Worm (Caenorhabditis elegans) whole organism, dauer: ENCODE data around the gene daf-9.

Source experiments
- unc-62 ChIP-seq: sonication (generic microtip); optimal IDR thresholded peaks from 2 replicates; lab custom pipeline; 2017; ENCODE audit warnings: missing biosample characterization, missing genetic modification reagents, missing genetic modification characterization

The daf-9 gene

DNA sequence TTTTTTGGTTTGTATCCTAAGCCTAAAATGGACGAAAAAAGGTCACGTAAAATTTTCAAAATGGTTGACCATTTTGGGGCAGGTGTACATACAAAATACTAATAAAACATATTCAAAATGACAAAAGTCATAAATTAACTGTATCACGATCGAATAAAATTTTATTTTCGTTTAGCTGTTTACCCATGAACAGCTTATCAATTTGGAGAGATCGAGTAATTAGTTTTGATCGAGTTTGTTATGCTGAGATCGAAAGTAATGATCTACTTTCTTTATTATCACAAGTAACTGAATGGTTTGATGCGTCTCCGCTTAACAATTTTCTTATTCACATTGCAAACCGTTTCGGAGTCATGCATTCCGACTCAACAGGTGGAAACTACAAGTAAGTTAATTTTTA, 8.9 kb upstream of the daf-9 start, which contains the start of gene T13C5.10:
Gene T13C5.10, plus strand, starts transcription at position 301 of the 400 bp plus-strand sequence.
- no peak for TF ChIP-seq unc-62 (GFP tag; lab: Kevin White, UChicago)

DNA sequence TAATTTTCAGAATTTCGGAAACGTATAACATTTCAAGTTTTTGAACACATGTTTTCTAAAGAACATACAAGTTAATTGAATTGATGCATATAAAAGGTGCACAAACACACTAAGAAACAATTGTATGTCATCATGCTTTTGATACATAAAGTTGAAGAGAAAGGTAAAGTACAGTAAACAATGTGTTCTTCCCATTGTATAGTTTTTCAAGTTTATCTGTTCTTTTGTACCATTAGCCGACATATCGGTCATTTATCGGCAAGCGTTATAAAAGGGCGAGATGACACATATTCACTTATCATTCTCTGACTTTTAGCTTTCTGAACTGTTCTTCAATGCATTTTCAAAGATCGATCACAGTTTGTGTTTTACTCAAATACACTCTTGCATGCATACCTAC, 6.8 kb upstream of the daf-9 start, which contains the start of gene T13C5.9:
Gene T13C5.9, plus strand, starts transcription at position 301 of the 400 bp plus-strand sequence.
- TF ChIP-seq unc-62 (GFP tag; lab: Kevin White, UChicago): no peak

DNA sequence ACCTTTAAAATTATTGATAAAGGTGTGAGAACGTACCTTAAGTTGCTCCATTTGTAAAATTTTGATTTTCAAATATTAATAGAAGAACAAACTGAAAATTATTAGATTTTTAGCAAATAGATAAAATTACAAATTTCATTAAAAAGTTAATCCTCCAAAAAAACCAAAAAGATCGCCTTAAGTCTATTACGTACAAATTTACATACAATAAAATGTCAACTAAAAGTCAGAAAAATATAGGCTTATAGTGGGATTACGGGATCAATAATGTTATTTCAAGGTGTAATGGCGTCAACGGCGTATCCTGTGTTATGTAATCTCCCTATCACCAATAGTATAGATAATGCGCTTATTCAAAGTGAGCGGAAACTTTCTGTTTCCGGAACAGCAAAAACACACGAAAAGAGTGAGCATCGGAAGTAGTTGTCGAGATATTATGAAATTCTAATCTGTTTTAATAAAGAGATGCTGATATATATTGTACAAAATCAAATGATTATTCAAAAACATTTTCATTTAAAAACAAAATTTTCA, 2.5 kb upstream of the daf-9 start, which contains the start of gene ceh-54:
Gene ceh-54, minus strand, starts transcription at position 51 of the 534 bp plus-strand sequence.
- no peak for TF ChIP-seq unc-62 (GFP tag; lab: Kevin White, UChicago)

DNA sequence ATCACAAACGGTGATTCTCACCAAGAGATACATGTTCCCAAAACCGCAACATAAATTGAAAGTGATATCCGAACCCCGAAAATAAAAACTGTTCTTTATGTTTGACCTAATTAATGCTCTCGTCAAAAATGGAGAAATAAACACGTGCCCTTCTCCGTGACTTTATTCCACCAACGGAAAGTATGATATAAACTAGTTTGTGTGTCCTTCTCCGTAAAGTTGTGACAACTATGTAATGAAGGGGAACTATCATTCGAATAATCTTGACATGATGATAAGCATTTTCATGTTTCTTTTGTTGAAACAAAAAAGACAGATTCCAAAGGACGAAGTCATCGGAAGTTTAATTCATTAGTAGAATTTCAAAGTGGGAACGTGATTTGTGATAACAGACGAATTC, 4.8 kb downstream of the daf-9 start:
- TF ChIP-seq unc-62 (GFP tag; lab: Kevin White, UChicago): no peak

DNA sequence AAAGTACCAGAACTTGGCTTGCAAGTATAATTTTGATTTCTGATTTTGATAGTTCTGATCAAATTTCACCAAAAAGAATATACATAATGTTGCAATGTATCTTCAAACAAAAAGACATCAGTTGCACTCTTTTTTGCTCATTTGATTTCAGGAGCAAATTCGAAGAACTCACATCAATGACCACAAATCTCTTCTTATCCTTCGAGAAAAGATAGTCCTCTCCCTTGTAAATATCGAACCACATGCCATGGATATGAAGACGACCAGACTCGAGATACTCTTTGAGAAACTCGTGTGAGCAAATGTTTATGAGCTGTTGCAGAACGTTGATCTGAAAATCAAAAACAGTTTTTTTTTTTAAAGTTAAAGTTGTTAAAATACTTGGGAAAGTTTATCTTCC, 6.1 kb downstream of the daf-9 start:
- no peak for TF ChIP-seq unc-62 (GFP tag; lab: Kevin White, UChicago)

DNA sequence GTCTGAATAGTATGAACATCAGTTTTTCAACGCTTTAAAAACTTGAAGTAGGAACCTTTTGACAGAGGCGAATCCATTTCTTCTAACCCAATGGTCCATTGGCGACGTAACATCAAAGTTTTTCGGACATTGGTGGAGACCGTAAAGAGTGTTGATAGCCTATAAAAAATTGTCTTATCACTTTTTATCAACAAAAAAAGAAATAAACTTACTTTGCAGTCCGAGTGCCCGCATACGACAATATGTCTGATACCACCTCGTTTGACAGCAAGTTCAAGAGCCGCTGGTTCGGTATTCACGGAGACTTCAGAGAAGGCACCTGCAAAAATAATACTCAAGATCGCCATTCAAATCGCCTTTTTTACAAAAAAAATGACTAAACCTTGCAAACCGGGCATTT, 6.6 kb downstream of the daf-9 start:
- TF ChIP-seq unc-62 (GFP tag; lab: Kevin White, UChicago): no peak

DNA sequence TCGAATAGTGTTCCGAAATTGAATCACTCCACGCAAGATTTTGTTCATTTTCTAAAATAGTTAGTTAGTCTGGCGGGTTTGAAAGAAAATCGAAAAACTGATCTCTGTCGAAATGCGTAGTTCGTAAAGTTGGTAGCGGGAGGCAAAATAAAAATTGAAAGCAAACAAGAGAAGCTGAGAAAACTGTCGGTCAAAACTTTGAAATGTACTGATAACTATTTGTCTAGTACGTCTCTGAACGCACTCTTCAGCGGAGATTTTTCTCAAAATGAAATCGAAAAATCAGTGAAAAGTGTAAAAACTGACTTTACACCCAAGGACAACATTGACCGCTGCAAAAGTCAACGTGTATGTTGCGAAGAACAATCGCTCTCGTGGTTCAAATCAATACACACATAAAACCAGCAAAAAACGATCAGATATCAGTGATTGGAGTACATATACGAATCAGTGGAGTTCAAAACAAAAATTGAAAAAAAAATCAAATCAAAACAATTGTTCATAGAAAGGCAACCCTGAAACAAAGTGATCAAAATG, 8.0 kb downstream of the daf-9 start, which contains the start of gene bca-1:
Gene bca-1, minus strand, starts transcription at position 51 of the 537 bp plus-strand sequence.
- no peak for TF ChIP-seq unc-62 (GFP tag; lab: Kevin White, UChicago)

DNA sequence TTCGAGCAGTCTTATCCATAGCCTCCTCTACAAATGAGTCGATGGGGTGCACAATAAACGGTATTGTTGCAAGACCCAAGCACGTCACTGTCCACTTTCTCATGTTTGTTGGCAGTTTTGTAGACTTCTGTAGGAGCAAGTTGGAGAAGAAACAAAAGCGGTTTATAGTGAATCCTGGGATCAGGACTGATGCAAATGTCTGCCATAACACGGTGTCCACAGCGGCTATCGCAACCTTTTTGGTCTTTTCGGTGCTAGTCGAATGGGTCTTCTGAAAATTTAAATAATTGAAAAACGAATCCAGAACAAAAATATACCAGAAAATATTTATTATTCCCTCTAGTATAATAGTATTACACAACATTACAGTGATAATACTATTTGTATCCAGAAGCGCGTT, 8.6 kb downstream of the daf-9 start:
- no peak for TF ChIP-seq unc-62 (GFP tag; lab: Kevin White, UChicago)

DNA sequence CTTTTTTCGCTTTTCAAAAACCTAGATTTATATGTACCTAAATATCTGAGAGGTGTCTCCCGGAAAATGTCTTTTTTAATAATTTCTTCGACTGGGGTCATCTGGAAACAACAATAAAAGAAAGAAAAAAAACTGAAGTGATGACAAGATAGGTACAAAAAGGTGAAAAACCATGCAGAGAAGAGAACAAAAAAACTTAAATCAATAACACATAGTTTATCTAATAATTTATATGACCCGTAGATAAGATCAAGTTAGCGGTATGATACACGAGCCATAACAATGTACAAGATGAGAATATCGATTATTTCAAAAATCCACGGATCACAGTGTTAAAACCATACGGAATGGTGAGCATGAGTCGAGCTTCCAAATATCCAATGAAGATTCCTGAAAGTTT, 9.6 kb downstream of the daf-9 start, which contains the start of gene mtp-18:
Gene mtp-18, minus strand, starts transcription at position 101 of the 400 bp plus-strand sequence.
- TF ChIP-seq unc-62 (GFP tag; lab: Kevin White, UChicago): no peak

DNA sequence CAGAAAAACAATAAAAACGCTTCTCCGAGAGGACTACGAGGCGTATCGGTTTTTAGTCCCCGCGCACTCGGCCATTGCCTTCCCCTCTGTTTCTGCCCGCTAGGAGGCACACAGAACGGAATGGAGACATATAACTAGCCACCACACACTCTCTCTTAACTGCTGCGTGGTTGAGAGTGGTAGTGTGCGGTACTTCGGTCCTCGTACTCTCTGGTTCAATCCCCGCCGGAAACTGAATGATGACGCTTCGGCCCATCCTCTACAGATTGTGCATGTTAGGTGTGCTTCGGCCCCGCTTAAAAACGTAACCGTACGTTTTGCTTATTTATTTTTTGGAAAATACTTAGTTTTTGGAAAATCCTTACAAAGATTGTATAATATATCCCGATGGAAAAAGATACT, 11.0 kb downstream of the daf-9 start, which contains the start of gene T13C5.6:
Gene T13C5.6, minus strand, starts transcription at position 1 of the 402 bp plus-strand sequence.
- TF ChIP-seq unc-62 (GFP tag; lab: Kevin White, UChicago): no peak

DNA sequence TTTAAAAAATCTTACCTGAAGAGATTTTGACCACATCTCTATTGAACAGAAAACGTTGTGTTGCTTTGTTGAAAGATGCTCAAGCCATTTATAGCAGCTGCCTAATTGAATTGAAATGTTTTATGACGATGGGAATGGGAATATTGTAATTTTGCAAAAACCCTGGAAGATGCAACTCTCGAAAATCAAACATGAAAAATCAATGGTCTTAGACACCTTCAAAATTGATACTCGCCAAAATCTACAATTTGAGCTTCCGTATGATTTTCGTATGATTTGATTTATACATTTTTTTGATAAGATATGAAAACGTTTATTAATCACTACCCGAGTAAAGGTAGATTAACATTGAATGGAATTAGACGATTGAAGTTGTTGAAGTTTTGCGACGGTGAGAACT, 11.7 kb downstream of the daf-9 start, which contains the start of gene C14F11.7:
Gene C14F11.7, minus strand, starts transcription at position 101 of the 400 bp plus-strand sequence.
- TF ChIP-seq unc-62 (GFP tag; lab: Kevin White, UChicago): no peak

DNA sequence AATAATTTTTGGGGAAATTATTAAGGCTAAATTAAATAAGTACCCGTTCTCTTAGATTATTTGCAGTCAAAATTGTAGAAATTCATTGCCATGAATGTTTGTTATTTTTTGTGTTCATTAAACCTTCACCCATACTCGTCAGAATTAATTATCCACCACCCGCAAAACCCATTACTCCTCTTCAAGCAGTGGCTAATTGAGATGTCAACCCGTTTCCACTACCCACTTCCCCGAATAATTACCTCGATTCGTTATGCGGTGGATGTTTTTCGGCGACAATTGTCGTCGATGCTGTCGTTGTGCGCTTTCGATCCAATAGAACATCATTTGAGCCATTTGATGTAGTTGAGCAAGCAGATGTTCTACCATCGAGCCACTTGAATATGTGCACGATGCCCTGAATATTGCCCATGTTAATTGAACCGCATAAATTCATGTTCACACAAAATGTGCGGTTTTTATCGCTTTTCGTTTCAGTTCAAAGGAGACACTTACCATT, 14.6 kb downstream of the daf-9 start:
- TF ChIP-seq unc-62 (GFP tag; lab: Kevin White, UChicago): no peak

DNA sequence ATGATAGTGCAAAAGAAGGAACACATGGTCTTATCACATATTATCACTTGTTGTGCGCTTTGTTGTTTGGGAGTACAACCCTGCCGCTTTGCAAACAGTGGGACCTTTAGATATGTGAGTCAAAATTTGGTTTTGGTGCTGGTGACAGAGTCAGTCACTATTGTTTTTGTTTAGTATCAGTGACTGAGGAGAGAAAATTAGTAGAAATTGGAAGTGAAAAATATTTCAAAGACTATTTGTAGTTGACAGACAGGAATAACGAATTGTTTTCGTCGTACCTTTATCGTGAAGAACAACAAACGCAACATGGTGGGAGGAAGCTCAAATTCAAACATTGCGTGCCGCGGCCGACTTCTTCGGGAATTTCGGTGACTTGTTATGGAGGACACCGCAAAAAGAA, 19.8 kb downstream of the daf-9 start, which contains the start of gene lrch-1:
Gene lrch-1, minus strand, starts transcription at position 101 of the 400 bp plus-strand sequence.
- TF ChIP-seq unc-62 (GFP tag; lab: Kevin White, UChicago): no peak

DNA sequence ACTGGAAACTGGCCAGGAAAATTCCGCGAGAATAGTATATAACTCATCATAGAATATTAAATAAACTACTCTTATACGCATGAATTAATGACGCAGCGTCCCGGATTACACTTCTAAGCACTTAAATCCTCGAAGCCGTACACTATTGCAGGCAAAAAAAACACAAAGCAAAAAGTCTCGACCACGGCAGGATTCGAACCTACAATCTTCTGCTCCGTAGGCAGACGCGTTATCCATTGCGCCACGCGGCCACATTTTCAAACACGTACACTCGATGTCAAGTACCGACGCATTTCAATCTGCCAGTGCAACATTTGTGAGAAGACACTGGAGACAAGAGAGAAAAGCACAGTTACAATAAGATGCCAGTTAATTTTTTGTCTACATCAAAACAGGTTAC, 23.2 kb downstream of the daf-9 start:
- TF ChIP-seq unc-62 (GFP tag; lab: Kevin White, UChicago): no peak

DNA sequence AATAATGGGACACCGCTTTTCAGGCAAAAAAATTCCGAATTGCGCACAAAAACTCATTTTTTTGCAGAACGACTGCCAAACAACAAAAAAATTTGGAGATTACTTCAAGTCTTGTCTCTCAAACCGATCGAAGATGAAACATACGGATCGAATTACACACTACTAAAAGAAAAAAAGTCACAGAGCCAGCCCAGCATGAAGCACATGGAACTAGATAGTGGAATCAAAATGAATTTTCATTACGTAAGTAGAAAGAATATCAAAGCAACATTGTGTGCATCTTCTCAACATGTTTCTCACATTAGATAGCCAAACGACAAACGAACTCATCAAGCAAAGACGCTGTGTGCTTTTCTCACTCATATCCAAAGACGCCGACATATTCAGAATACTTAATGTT, 24.4 kb downstream of the daf-9 start:
- TF ChIP-seq unc-62 (GFP tag; lab: Kevin White, UChicago): no peak

DNA sequence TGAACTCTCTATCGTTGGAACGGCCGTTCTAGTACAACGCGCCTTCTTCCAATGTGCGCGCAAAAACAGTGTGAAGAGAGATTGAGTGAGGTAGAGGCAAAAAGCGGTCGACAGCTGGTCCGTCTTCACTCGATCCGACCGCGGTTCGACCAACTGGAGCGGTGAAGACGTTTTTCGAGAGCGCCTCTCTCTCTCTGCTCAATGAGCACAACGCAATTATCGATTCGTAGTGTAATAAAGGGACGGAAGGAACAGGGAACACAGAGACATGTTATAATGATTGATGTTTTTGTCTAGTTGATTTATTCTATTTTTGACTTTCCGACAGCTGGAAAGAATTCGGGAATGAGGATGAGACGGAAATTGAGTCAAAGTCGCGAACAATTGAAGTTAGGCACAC, 28.1 kb downstream of the daf-9 start:
- TF ChIP-seq unc-62 (GFP tag; lab: Kevin White, UChicago): no peak

DNA sequence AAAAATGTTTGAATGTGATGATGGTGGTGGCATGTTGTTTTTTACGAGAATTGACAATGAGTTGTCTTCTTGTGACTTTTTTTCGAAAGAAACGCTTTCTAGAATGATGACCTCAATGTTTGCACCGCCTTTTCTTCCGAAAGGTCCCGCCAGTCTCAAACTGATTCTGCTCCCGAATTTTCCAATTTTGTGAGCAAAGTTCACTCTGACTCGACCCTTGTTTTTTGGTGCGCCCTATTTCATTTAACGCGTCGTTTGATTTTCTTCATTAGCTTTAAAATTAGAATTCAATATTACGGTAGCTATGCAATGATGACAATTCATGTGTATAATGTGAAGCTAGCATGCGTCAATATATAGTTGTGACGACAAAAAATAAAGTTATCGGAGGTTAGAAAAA, 33.9 kb downstream of the daf-9 start, which contains the start of gene lite-1:
Gene lite-1, minus strand, starts transcription at position 101 of the 400 bp plus-strand sequence.
- TF ChIP-seq unc-62 (GFP tag; lab: Kevin White, UChicago): no peak
